Worm (Caenorhabditis elegans): ENCODE measurements around the gene C16C8.12.

The C16C8.12 gene

DNA sequence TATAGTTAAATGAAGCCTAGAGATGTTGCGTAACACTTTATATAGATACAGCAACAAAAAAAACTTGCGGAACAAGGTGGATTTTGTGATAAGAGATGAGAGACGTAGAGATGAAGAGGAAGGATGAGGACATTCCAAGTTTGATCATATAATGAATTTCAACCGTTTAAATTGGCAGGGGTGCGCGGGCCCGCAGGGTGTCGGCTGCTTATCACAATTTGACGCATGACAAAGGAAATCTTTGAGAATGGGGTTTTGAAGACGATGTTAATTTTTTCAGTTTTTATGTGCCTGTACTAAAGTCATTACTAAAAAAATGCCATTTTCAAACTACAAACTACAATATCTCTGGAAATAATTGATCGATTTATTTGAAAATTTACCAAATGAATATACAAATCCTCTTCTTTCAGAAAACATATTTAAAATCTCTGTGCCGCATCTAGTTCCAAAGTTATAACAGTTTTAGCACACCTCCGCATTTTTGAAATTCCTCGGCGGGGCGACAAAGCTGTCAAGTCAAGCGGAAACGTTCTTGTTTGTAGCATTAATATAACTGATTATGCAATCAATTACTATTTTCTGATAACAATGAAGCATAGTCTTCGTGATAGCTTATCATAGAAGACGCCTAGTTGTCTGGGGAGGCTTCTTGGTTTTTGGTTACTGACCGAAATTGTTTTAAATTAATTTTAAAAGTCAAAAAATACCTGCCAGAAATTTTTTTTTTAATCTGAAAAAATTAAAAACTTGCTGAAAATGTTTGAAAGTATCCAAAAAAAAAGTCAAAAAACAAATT is 12.5 kb upstream of the C16C8.12 start:
- TF ChIP-seq unc-120 (tag; optimal IDR thresholded peaks at IDR 0.05; ENCODE audit: poor library complexity, severe bottlenecking) (no peak), snpc-4 (tag; optimal IDR thresholded peaks at IDR 0.05) (no peak), zip-8 (tag; optimal IDR thresholded peaks at IDR 0.05) (peak; percentile 64)

DNA sequence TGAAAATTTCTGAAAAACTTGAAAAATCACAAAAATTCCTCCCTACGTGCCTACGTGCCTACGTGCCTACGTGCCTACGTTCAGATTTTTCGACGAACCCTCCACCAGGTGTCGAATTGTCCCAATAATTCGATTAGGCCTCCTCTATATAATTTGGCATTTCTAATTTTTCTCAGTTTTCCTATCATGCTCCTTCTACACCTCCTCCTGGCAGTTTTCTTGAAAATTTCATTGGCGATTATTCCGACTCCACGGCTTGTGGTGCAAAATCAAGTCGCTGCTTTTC is 11.9 kb upstream of the C16C8.12 start, which contains the start of gene C16C8.17:
Gene C16C8.17 (plus strand): TSS at position 187 of the 286 bp plus-strand sequence.
- no peak for TF ChIP-seq unc-120 (tag; optimal IDR thresholded peaks at IDR 0.05; ENCODE audit: poor library complexity, severe bottlenecking)
- TF ChIP-seq sem-2 (GFP tag; optimal IDR thresholded peaks at IDR 0.05), result no peak
- TF ChIP-seq drap-1 (GFP tag; optimal IDR thresholded peaks at IDR 0.05), result no peak
- TF ChIP-seq pha-4 (tag; optimal IDR thresholded peaks at IDR 0.05), result no peak
- no peak for TF ChIP-seq zip-8 (tag; optimal IDR thresholded peaks at IDR 0.05)
- no peak for TF ChIP-seq unc-62 (GFP tag; optimal IDR thresholded peaks at IDR 0.05)
- no peak for TF ChIP-seq ceh-43 (GFP tag; optimal IDR thresholded peaks at IDR 0.05)
- TF ChIP-seq sptf-1 (tag; optimal IDR thresholded peaks at IDR 0.05), result no peak
- TF ChIP-seq M03D4.4 (tag; optimal IDR thresholded peaks at IDR 0.05), result no peak
- TF ChIP-seq tbx-8 (GFP tag; optimal IDR thresholded peaks at IDR 0.05), result no peak
- TF ChIP-seq ztf-11 (tag; optimal IDR thresholded peaks at IDR 0.05), result no peak
- no peak for TF ChIP-seq nhr-237 (tag; optimal IDR thresholded peaks at IDR 0.05)
- TF ChIP-seq nhr-28 (tag; optimal IDR thresholded peaks at IDR 0.05), result no peak
- TF ChIP-seq nhr-2 (tag; optimal IDR thresholded peaks at IDR 0.05), result no peak
- TF ChIP-seq mep-1 (tag; optimal IDR thresholded peaks at IDR 0.05), result no peak
- TF ChIP-seq mab-5 (tag; optimal IDR thresholded peaks at IDR 0.05), result no peak
- TF ChIP-seq lin-32 (GFP tag; optimal IDR thresholded peaks at IDR 0.05), result no peak
- no peak for TF ChIP-seq unc-39 (tag; optimal IDR thresholded peaks at IDR 0.05)
- TF ChIP-seq cnd-1 (tag; optimal IDR thresholded peaks at IDR 0.05), result no peak
- TF ChIP-seq ham-2 (GFP tag; optimal IDR thresholded peaks at IDR 0.05), result no peak

DNA sequence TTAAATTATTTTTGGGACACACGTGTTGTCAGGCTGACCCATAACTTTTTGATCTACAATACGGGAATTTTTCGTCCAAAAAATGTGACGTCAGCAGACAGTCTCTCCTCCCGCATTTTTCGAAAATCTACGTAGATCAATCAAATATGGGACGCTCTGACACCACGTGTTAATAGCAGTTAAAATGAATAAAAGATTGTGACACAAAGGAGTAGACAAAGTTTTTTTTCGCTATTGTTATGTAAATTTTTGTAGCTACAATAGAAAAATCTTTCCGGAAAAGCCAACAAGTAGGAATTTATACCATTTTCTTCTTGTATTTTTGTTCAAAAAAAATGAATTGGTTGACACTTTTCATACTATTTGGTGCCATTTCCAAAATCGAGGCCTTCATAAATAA is 11.1 kb upstream of the C16C8.12 start, which contains the start of gene C16C8.27:
Gene C16C8.27 (plus strand): TSS at position 301 of the 400 bp plus-strand sequence.
- TF ChIP-seq unc-39 (tag; optimal IDR thresholded peaks at IDR 0.05) (no peak), nhr-28 (tag; optimal IDR thresholded peaks at IDR 0.05) (no peak), mab-5 (tag; optimal IDR thresholded peaks at IDR 0.05) (no peak), tbx-8 (GFP tag; optimal IDR thresholded peaks at IDR 0.05) (no peak), lsy-2 (tag; optimal IDR thresholded peaks at IDR 0.05) (no peak), lin-32 (GFP tag; optimal IDR thresholded peaks at IDR 0.05) (no peak), elt-1 (tag; optimal IDR thresholded peaks at IDR 0.05; ENCODE audit: borderline replicate concordance, insufficient read depth) (no peak), ceh-43 (GFP tag; optimal IDR thresholded peaks at IDR 0.05) (no peak), zip-8 (tag; optimal IDR thresholded peaks at IDR 0.05) (no peak), sem-2 (GFP tag; optimal IDR thresholded peaks at IDR 0.05) (no peak)

ce11 chrII:3443154-3443553 is 9.4 kb upstream of the C16C8.12 start, which contains the start of gene C16C8.22:
Gene C16C8.22 (minus strand): TSS chrII:3443254.
- TF ChIP-seq snpc-4 (tag; optimal IDR thresholded peaks at IDR 0.05), result no peak
- no peak for TF ChIP-seq mep-1 (tag; optimal IDR thresholded peaks at IDR 0.05)
- TF ChIP-seq sem-2 (GFP tag; optimal IDR thresholded peaks at IDR 0.05), result no peak
- no peak for TF ChIP-seq nhr-237 (tag; optimal IDR thresholded peaks at IDR 0.05)
- TF ChIP-seq ceh-43 (GFP tag; optimal IDR thresholded peaks at IDR 0.05), result no peak
- TF ChIP-seq unc-120 (tag; optimal IDR thresholded peaks at IDR 0.05; ENCODE audit: poor library complexity, severe bottlenecking), result no peak
- no peak for TF ChIP-seq unc-62 (GFP tag; optimal IDR thresholded peaks at IDR 0.05)
- TF ChIP-seq pha-4 (tag; optimal IDR thresholded peaks at IDR 0.05), result no peak
- no peak for TF ChIP-seq nhr-2 (tag; optimal IDR thresholded peaks at IDR 0.05)
- no peak for TF ChIP-seq nhr-28 (tag; optimal IDR thresholded peaks at IDR 0.05)
- TF ChIP-seq cnd-1 (tag; optimal IDR thresholded peaks at IDR 0.05), result no peak
- TF ChIP-seq nhr-76 (tag; optimal IDR thresholded peaks at IDR 0.05), result no peak
- TF ChIP-seq drap-1 (GFP tag; optimal IDR thresholded peaks at IDR 0.05), result no peak
- no peak for TF ChIP-seq ceh-39 (tag; optimal IDR thresholded peaks at IDR 0.05)
- TF ChIP-seq hlh-1 (tag; optimal IDR thresholded peaks at IDR 0.05), result no peak
- no peak for TF ChIP-seq mab-5 (tag; optimal IDR thresholded peaks at IDR 0.05)
- no peak for TF ChIP-seq elt-1 (tag; optimal IDR thresholded peaks at IDR 0.05; ENCODE audit: borderline replicate concordance, insufficient read depth)
- no peak for TF ChIP-seq sptf-1 (tag; optimal IDR thresholded peaks at IDR 0.05)
- TF ChIP-seq lin-32 (GFP tag; optimal IDR thresholded peaks at IDR 0.05), result no peak
- no peak for TF ChIP-seq nhr-12 (tag; optimal IDR thresholded peaks at IDR 0.05)

ce11 chrII:3444280-3444679 is 8.2 kb upstream of the C16C8.12 start, which contains the start of gene C16C8.4:
Gene C16C8.4 (minus strand): TSS chrII:3444380.
- no peak for TF ChIP-seq pha-4 (tag; optimal IDR thresholded peaks at IDR 0.05)
- TF ChIP-seq mls-2 (tag; optimal IDR thresholded peaks at IDR 0.05), result no peak

All from whole organism, mixed stage, embryonic.